Fruit fly (Drosophila melanogaster) whole organism, embryonic: ENCODE measurements around the gene Sp1.

Source experiments
- Bteb2 ChIP-seq: fragments of 200-800 bp; sonication (Bioruptor generic); optimal IDR thresholded peaks from 2 replicates; lab custom pipeline; 2016; ENCODE audit warnings: missing biosample characterization, missing genetic modification characterization
- CG10147 ChIP-seq: fragments of 200-800 bp; sonication (Bioruptor generic); optimal IDR thresholded peaks from 2 replicates; lab custom pipeline; 2019; ENCODE audit warnings: missing biosample characterization, mild to moderate bottlenecking, missing genetic modification characterization, moderate library complexity
- CG10274 ChIP-seq: fragments of 200-800 bp; sonication (Bioruptor generic); optimal IDR thresholded peaks from 3 replicates; lab custom pipeline; 2017; ENCODE audit warnings: missing biosample characterization, mild to moderate bottlenecking, missing genetic modification characterization
- CG10431 ChIP-seq: fragments of 200-800 bp; sonication (Bioruptor generic); optimal IDR thresholded peaks from 3 replicates; lab custom pipeline; 2018; ENCODE audit warnings: missing biosample characterization, mild to moderate bottlenecking, missing genetic modification characterization
- CG10565 ChIP-seq: fragments of 200-800 bp; sonication (Bioruptor generic); optimal IDR thresholded peaks from 3 replicates; lab custom pipeline; 2016; ENCODE audit warnings: missing biosample characterization, mild to moderate bottlenecking, missing genetic modification characterization
- CG10979 ChIP-seq: fragments of 200-800 bp; sonication (Bioruptor generic); optimal IDR thresholded peaks from 2 replicates; lab custom pipeline; 2018; ENCODE audit warnings: missing biosample characterization, mild to moderate bottlenecking, missing genetic modification characterization, moderate library complexity
- CG11560 ChIP-seq: fragments of 200-800 bp; sonication (Bioruptor generic); IDR thresholded peaks from 3 replicates; pipeline ENCODE4 v1.3.6; 2022; ENCODE audit warnings: missing biosample characterization, missing genetic modification characterization
- CG13123 ChIP-seq: fragments of 200-800 bp; sonication (Bioruptor generic); optimal IDR thresholded peaks from 2 replicates; lab custom pipeline; 2016; ENCODE audit warnings: missing biosample characterization, missing genetic modification characterization
- CG13296 ChIP-seq: fragments of 200-800 bp; sonication (Bioruptor generic); optimal IDR thresholded peaks from 3 replicates; lab custom pipeline; 2018; ENCODE audit warnings: missing biosample characterization, mild to moderate bottlenecking, missing genetic modification characterization
- CG14965 ChIP-seq: fragments of 200-800 bp; sonication (Bioruptor generic); optimal IDR thresholded peaks from 2 replicates; lab custom pipeline; 2016; ENCODE audit warnings: missing biosample characterization, missing genetic modification characterization, borderline replicate concordance
- CG17802 ChIP-seq: fragments of 200-800 bp; sonication (Bioruptor generic); optimal IDR thresholded peaks from 2 replicates; lab custom pipeline; 2018; ENCODE audit warnings: missing biosample characterization, mild to moderate bottlenecking, missing genetic modification characterization, moderate library complexity
- CG2202 ChIP-seq: fragments of 200-800 bp; sonication (Bioruptor generic); optimal IDR thresholded peaks from 2 replicates; lab custom pipeline; 2018; ENCODE audit warnings: missing biosample characterization, mild to moderate bottlenecking, missing genetic modification characterization
- CG3065 ChIP-seq: fragments of 200-800 bp; sonication (Bioruptor generic); optimal IDR thresholded peaks from 2 replicates; lab custom pipeline; 2016; ENCODE audit warnings: missing biosample characterization, missing genetic modification characterization
- CG31441 ChIP-seq: fragments of 200-800 bp; sonication (Bioruptor generic); IDR thresholded peaks from 2 replicates; pipeline ENCODE4 v1.3.6; 2022; ENCODE audit warnings: missing biosample characterization, missing genetic modification characterization
- CG3163 ChIP-seq: fragments of 200-800 bp; sonication (Bioruptor generic); optimal IDR thresholded peaks from 3 replicates; lab custom pipeline; 2016; ENCODE audit warnings: missing biosample characterization, missing genetic modification characterization
- CG32767 ChIP-seq: fragments of 200-800 bp; sonication (Bioruptor generic); IDR thresholded peaks from 2 replicates; pipeline ENCODE4 v1.3.6; 2022; ENCODE audit warnings: missing biosample characterization, missing genetic modification characterization
- CG34224 ChIP-seq: fragments of 200-800 bp; sonication (Bioruptor generic); IDR thresholded peaks from 3 replicates; pipeline ENCODE4 v1.3.6; 2022; ENCODE audit warnings: missing biosample characterization, missing genetic modification characterization; ENCODE audit not compliant: partially characterized antibody
- CG4328 ChIP-seq: fragments of 200-800 bp; sonication (Bioruptor generic); optimal IDR thresholded peaks from 3 replicates; lab custom pipeline; 2017; ENCODE audit warnings: missing biosample characterization, missing genetic modification reagents, missing genetic modification characterization
- CG4854 ChIP-seq: fragments of 200-800 bp; sonication (Bioruptor generic); optimal IDR thresholded peaks from 2 replicates; lab custom pipeline; 2016; ENCODE audit warnings: missing biosample characterization, missing genetic modification characterization, inconsistent platforms
- CG6854 ChIP-seq: fragments of 200-800 bp; sonication (Bioruptor generic); optimal IDR thresholded peaks from 3 replicates; lab custom pipeline; 2017; ENCODE audit warnings: missing biosample characterization, mild to moderate bottlenecking, missing genetic modification characterization
- CG9876 ChIP-seq: fragments of 200-800 bp; sonication (Bioruptor generic); optimal IDR thresholded peaks from 2 replicates; lab custom pipeline; 2016; ENCODE audit warnings: missing biosample characterization, missing genetic modification characterization
- Doc3 ChIP-seq: fragments of 200-800 bp; sonication (Bioruptor generic); IDR thresholded peaks from 3 replicates; pipeline ENCODE4 v1.3.6; 2022; ENCODE audit warnings: missing biosample characterization, missing genetic modification characterization; ENCODE audit not compliant: partially characterized antibody
- HLH4C ChIP-seq: fragments of 200-800 bp; sonication (Bioruptor generic); IDR thresholded peaks from 3 replicates; pipeline ENCODE4 v1.3.6; 2022; ENCODE audit warnings: missing biosample characterization, missing genetic modification characterization; ENCODE audit not compliant: partially characterized antibody
- HLH54F ChIP-seq: fragments of 200-800 bp; sonication (Bioruptor generic); optimal IDR thresholded peaks from 3 replicates; lab custom pipeline; 2016; ENCODE audit warnings: missing biosample characterization, missing genetic modification characterization
- Hand ChIP-seq: fragments of 200-800 bp; sonication (Bioruptor generic); optimal IDR thresholded peaks from 2 replicates; lab custom pipeline; 2017; ENCODE audit warnings: mild to moderate bottlenecking, missing biosample characterization, missing genetic modification reagents, missing genetic modification characterization
- Mad ChIP-seq: fragments of 200-800 bp; sonication (Bioruptor generic); optimal IDR thresholded peaks from 2 replicates; lab custom pipeline; 2016; ENCODE audit warnings: missing biosample characterization, missing genetic modification characterization
- Mes4 ChIP-seq: fragments of 200-800 bp; sonication (Bioruptor generic); optimal IDR thresholded peaks from 2 replicates; lab custom pipeline; 2016; ENCODE audit warnings: missing biosample characterization, missing genetic modification characterization
- NC2α ChIP-seq: fragments of 200-800 bp; sonication (Bioruptor generic); optimal IDR thresholded peaks from 2 replicates; lab custom pipeline; 2016; ENCODE audit warnings: missing biosample characterization, missing genetic modification characterization
- Optix ChIP-seq: fragments of 200-800 bp; sonication (Bioruptor generic); IDR thresholded peaks from 3 replicates; pipeline ENCODE4 v1.3.6; 2022; ENCODE audit warnings: missing biosample characterization, missing genetic modification characterization
- Pdp1 ChIP-seq, 2 experiments: fragments of 200-800 bp; sonication (Bioruptor generic); optimal IDR thresholded peaks; 3 replicates each; lab custom pipeline; 2016; ENCODE audit warnings: missing biosample characterization in 2 of 2, missing genetic modification characterization in 2 of 2, mild to moderate bottlenecking in 1 of 2, moderate library complexity in 1 of 2
- Rfx ChIP-seq: fragments of 200-800 bp; sonication (Bioruptor generic); IDR thresholded peaks from 2 replicates; pipeline ENCODE4 v1.3.6; 2022; ENCODE audit warnings: missing biosample characterization, missing genetic modification characterization
- bowl ChIP-seq: fragments of 200-800 bp; sonication (Bioruptor generic); IDR thresholded peaks from 2 replicates; pipeline ENCODE4 v1.3.6; 2022; ENCODE audit warnings: missing biosample characterization, missing genetic modification characterization
- cwo ChIP-seq: fragments of 200-800 bp; sonication (Bioruptor generic); optimal IDR thresholded peaks from 3 replicates; lab custom pipeline; 2017; ENCODE audit warnings: missing biosample characterization, missing genetic modification characterization, mild to moderate bottlenecking, moderate library complexity, missing genetic modification reagents
- esg ChIP-seq: fragments of 200-800 bp; sonication (Bioruptor generic); conservative IDR thresholded peaks from 2 replicates; pipeline ENCODE4 v1.3.6; 2022; ENCODE audit warnings: missing biosample characterization, missing genetic modification characterization
- h ChIP-seq: fragments of >200 bp; optimal IDR thresholded peaks from 2 replicates; lab custom pipeline; 2017
- inv ChIP-seq: fragments of 200-800 bp; sonication (Bioruptor generic); IDR thresholded peaks from 2 replicates; pipeline ENCODE4 v1.3.6; 2022; ENCODE audit warnings: missing biosample characterization, missing genetic modification characterization; ENCODE audit not compliant: partially characterized antibody
- lbe ChIP-seq: fragments of 200-800 bp; sonication (Bioruptor generic); optimal IDR thresholded peaks from 2 replicates; lab custom pipeline; 2016; ENCODE audit warnings: missing biosample characterization, mild to moderate bottlenecking, missing genetic modification characterization
- luna ChIP-seq: fragments of 200-800 bp; sonication (Bioruptor generic); optimal IDR thresholded peaks from 2 replicates; lab custom pipeline; 2016; ENCODE audit warnings: missing biosample characterization, missing genetic modification characterization
- mam ChIP-seq: fragments of 200-800 bp; sonication (Bioruptor generic); optimal IDR thresholded peaks from 3 replicates; lab custom pipeline; 2016; ENCODE audit warnings: missing biosample characterization, missing genetic modification characterization
- nerfin-2 ChIP-seq: fragments of 200-800 bp; sonication (Bioruptor generic); IDR thresholded peaks from 2 replicates; pipeline ENCODE4 v1.3.6; 2022; ENCODE audit warnings: missing biosample characterization, missing genetic modification characterization; ENCODE audit not compliant: partially characterized antibody
- nmo ChIP-seq: fragments of 200-800 bp; sonication (Bioruptor generic); optimal IDR thresholded peaks from 2 replicates; lab custom pipeline; 2018; ENCODE audit warnings: missing biosample characterization, mild to moderate bottlenecking, missing genetic modification characterization, moderate library complexity
- odd ChIP-seq: fragments of 200-800 bp; sonication (Bioruptor generic); optimal IDR thresholded peaks from 2 replicates; lab custom pipeline; 2017; ENCODE audit warnings: missing biosample characterization, mild to moderate bottlenecking, missing genetic modification characterization
- pfk ChIP-seq: fragments of 200-800 bp; sonication (Bioruptor generic); optimal IDR thresholded peaks from 2 replicates; lab custom pipeline; 2018; ENCODE audit warnings: missing biosample characterization, mild to moderate bottlenecking, missing genetic modification characterization, moderate library complexity
- pzg ChIP-seq: fragments of 200-800 bp; sonication (Bioruptor generic); optimal IDR thresholded peaks from 3 replicates; lab custom pipeline; 2018; ENCODE audit warnings: missing biosample characterization, mild to moderate bottlenecking, missing genetic modification characterization, moderate library complexity
- sens ChIP-seq: fragments of 200-800 bp; sonication (Bioruptor generic); peaks from one replicate; lab custom pipeline; 2016; ENCODE audit warnings: missing biosample characterization, missing genetic modification characterization
- slou ChIP-seq: fragments of 200-800 bp; sonication (Bioruptor generic); optimal IDR thresholded peaks from 3 replicates; lab custom pipeline; 2016; ENCODE audit warnings: missing biosample characterization, missing genetic modification characterization
- sob ChIP-seq: fragments of 200-800 bp; sonication (Bioruptor generic); IDR thresholded peaks from 2 replicates; pipeline ENCODE4 v1.3.6; 2022; ENCODE audit warnings: missing biosample characterization, missing genetic modification characterization
- sqz ChIP-seq: fragments of 200-800 bp; sonication (Bioruptor generic); optimal IDR thresholded peaks from 3 replicates; lab custom pipeline; 2018; ENCODE audit warnings: missing biosample characterization, mild to moderate bottlenecking, missing genetic modification characterization
- sr ChIP-seq: fragments of 200-800 bp; sonication (Bioruptor generic); IDR thresholded peaks from 3 replicates; pipeline ENCODE4 v1.3.6; 2022; ENCODE audit warnings: missing biosample characterization, missing genetic modification characterization
- wdn ChIP-seq: fragments of 200-800 bp; sonication (Bioruptor generic); IDR thresholded peaks from 2 replicates; pipeline ENCODE4 v1.3.6; 2022; ENCODE audit warnings: missing biosample characterization, missing genetic modification characterization
- zfh2 ChIP-seq: fragments of 200-800 bp; sonication (Bioruptor generic); optimal IDR thresholded peaks from 2 replicates; lab custom pipeline; 2016; ENCODE audit warnings: missing biosample characterization, missing genetic modification characterization

Sp1 gene

dm6 chrX:9687623-9688022, 41.8 kb upstream of the Sp1 start (continued):
- TF ChIP-seq Pdp1 (GFP tag; optimal IDR thresholded peaks at IDR 0.05; lab: Kevin White, UChicago) (peak; percentile 77 to 100), CG3163 (peak; percentile 34), nmo (GFP tag; lab: Kevin White, UChicago) (peak; percentile 96), Mes4 (GFP tag; lab: Kevin White, UChicago) (peak; percentile 78), sr (GFP tag; lab: Robert Waterston, UW) (peak; percentile 78), CG10565 (GFP tag; lab: Kevin White, UChicago) (peak; percentile 86), h (no peak), CG34224 (no peak), odd (GFP tag; lab: Kevin White, UChicago) (peak; percentile 98), CG4854 (GFP tag; lab: Kevin White, UChicago) (peak; percentile 92), esg (peak; percentile 90), zfh2 (peak; percentile 81), Rfx (GFP tag; lab: Robert Waterston, UW) (peak; percentile 96), CG17802 (tag; lab: Kevin White, UChicago) (peak; percentile 83), slou (peak; percentile 74), luna (no peak), bowl (GFP tag; lab: Robert Waterston, UW) (peak; percentile 87), CG31441 (GFP tag; lab: Robert Waterston, UW) (peak; percentile 99), CG32767 (GFP tag; lab: Robert Waterston, UW) (peak; percentile 86; the same call in 1 of the 2 replicates), CG2202 (peak; percentile 93), CG13123 (GFP tag; lab: Kevin White, UChicago) (peak; percentile 71), Mad (GFP tag; lab: Kevin White, UChicago) (peak; percentile 87), CG14965 (GFP tag; lab: Kevin White, UChicago) (peak; percentile 44), Doc3 (GFP tag; lab: Robert Waterston, UW) (no peak), Bteb2 (GFP tag; lab: Kevin White, UChicago) (peak; percentile 89), Optix (GFP tag; lab: Robert Waterston, UW) (peak; percentile 79), CG10147 (peak; percentile 95), CG4328 (GFP tag; lab: Kevin White, UChicago) (peak; percentile 95), CG10274 (GFP tag; lab: Kevin White, UChicago) (peak; percentile 80), pzg (GFP tag; lab: Kevin White, UChicago) (peak; percentile 46), sens (GFP tag; lab: Kevin White, UChicago) (peak; percentile 98), CG13296 (GFP tag; lab: Kevin White, UChicago) (peak; percentile 97), HLH54F (GFP tag; lab: Kevin White, UChicago) (peak; percentile 83), CG6854 (GFP tag; lab: Kevin White, UChicago) (peak; percentile 97), sob (GFP tag; lab: Robert Waterston, UW) (peak; percentile 96), CG3065 (GFP tag; lab: Kevin White, UChicago) (peak; percentile 83), HLH4C (GFP tag; lab: Robert Waterston, UW) (no peak), CG10979 (tag; lab: Kevin White, UChicago) (peak; percentile 96), sqz (GFP tag; lab: Kevin White, UChicago) (peak; percentile 94), cwo (GFP tag; lab: Kevin White, UChicago) (peak; percentile 91), CG9876 (peak; percentile 22), NC2α (peak; percentile 52), lbe (GFP tag; lab: Kevin White, UChicago) (peak; percentile 78), pfk (peak; percentile 57), mam (GFP tag; lab: Kevin White, UChicago) (peak; percentile 67), Hand (GFP tag; lab: Kevin White, UChicago) (peak; percentile 94), nerfin-2 (GFP tag; lab: Robert Waterston, UW) (no peak), CG10431 (GFP tag; lab: Kevin White, UChicago) (peak; percentile 85), CG11560 (tag; lab: Robert Waterston, UW) (peak; percentile 78; the same call in 2 of the 3 replicates), wdn (GFP tag; lab: Robert Waterston, UW) (peak; percentile 84), inv (GFP tag; lab: Robert Waterston, UW) (no peak)
